Worm (Caenorhabditis elegans) whole organism, L1 larva: ENCODE data around the gene F21C10.9.
A peak's percentile ranks its signal among the peaks of the same experiment; 100 is the strongest.

Experiments
- C04F5.9 ChIP-seq: sonication (generic microtip); optimal IDR thresholded peaks from 2 replicates; lab custom pipeline; 2016; ENCODE audit warnings: missing genetic modification characterization, missing compliant biosample characterization
- C16A3.4 ChIP-seq: fragments of 150-350 bp; optimal IDR thresholded peaks from 2 replicates; lab custom pipeline; 2014; ENCODE audit warnings: missing biosample characterization, missing genetic modification characterization
- C34B4.2 ChIP-seq: sonication (generic microtip); optimal IDR thresholded peaks from 2 replicates; lab custom pipeline; 2017; ENCODE audit warnings: mild to moderate bottlenecking, missing genetic modification characterization, missing compliant biosample characterization
- F16B12.6 ChIP-seq: fragments of 150-350 bp; optimal IDR thresholded peaks from 2 replicates; lab custom pipeline; 2014; ENCODE audit warnings: missing biosample characterization, missing genetic modification characterization
- aha-1 ChIP-seq: fragments of 150-350 bp; optimal IDR thresholded peaks from 2 replicates; lab custom pipeline; 2014; ENCODE audit warnings: missing biosample characterization, missing genetic modification characterization
- ama-1 ChIP-seq: fragments of 150-350 bp; optimal IDR thresholded peaks from 2 replicates; lab custom pipeline; 2014
- blmp-1 ChIP-seq: fragments of 150-350 bp; optimal IDR thresholded peaks from 2 replicates; lab custom pipeline; 2014; ENCODE audit warnings: missing biosample characterization, missing genetic modification characterization
- ceh-63 ChIP-seq: fragments of 200-800 bp; sonication (Bioruptor generic); optimal IDR thresholded peaks from 2 replicates; lab custom pipeline; 2018; ENCODE audit warnings: mild to moderate bottlenecking, missing genetic modification characterization, missing compliant biosample characterization
- ceh-82 ChIP-seq, 3 experiments: fragments of 150-350 bp in 1 of 3; sonication (generic microtip) in 2 of 3; optimal IDR thresholded peaks; 2 replicates each; lab custom pipeline; 2014 to 2017; ENCODE audit warnings: missing biosample characterization in 3 of 3, missing genetic modification characterization in 3 of 3
- ceh-88 ChIP-seq: fragments of 200-800 bp; sonication (Bioruptor generic); IDR thresholded peaks from 2 replicates; pipeline ENCODE4 v1.3.6; 2022; ENCODE audit warnings: missing genetic modification characterization, missing compliant biosample characterization
- ceh-90 ChIP-seq: sonication (generic microtip); optimal IDR thresholded peaks from 2 replicates; lab custom pipeline; 2016; ENCODE audit warnings: missing genetic modification characterization, missing compliant biosample characterization
- dpl-1 ChIP-seq, 3 experiments: fragments of 150-350 bp in 2 of 3; sonication (generic microtip) in 1 of 3; optimal IDR thresholded peaks; 2 replicates each; lab custom pipeline; 2014 to 2017; ENCODE audit warnings: missing biosample characterization in 3 of 3, missing genetic modification characterization in 3 of 3, missing genetic modification reagents in 3 of 3
- efl-1 ChIP-seq, 4 experiments: fragments of 150-350 bp; optimal IDR thresholded peaks in 3 of 4; peaks in 1 of 4; 1 replicate in 1 of 4; 2 replicates in 3 of 4; lab custom pipeline; 2014; ENCODE audit warnings: missing biosample characterization in 2 of 4, missing genetic modification characterization in 2 of 4, missing genetic modification reagents in 2 of 4
- efl-3 ChIP-seq: fragments of 200-800 bp; sonication (Bioruptor generic); optimal IDR thresholded peaks from 2 replicates; lab custom pipeline; 2018; ENCODE audit warnings: mild to moderate bottlenecking, missing genetic modification characterization, missing compliant biosample characterization
- egl-27 ChIP-seq, 2 experiments: fragments of 150-350 bp in 1 of 2; sonication (generic microtip); optimal IDR thresholded peaks; 3 replicates each; lab custom pipeline; 2017 to 2018; ENCODE audit warnings: missing biosample characterization in 2 of 2, missing genetic modification characterization in 2 of 2, missing genetic modification reagents in 2 of 2
- elt-2 ChIP-seq: sonication (generic microtip); optimal IDR thresholded peaks from 2 replicates; lab custom pipeline; 2016; ENCODE audit warnings: missing genetic modification characterization, mild to moderate bottlenecking, inconsistent platforms, missing compliant biosample characterization, missing genetic modification reagents
- elt-3 ChIP-seq, 6 experiments: fragments of 150-350 bp in 1 of 6; sonication (generic microtip); optimal IDR thresholded peaks; 2 replicates each; lab custom pipeline; 2017 to 2018; ENCODE audit warnings: missing biosample characterization in 6 of 6, missing genetic modification characterization in 6 of 6, inconsistent platforms in 1 of 6
- ets-5 ChIP-seq: fragments of 200-800 bp; sonication (Bioruptor generic); IDR thresholded peaks from 2 replicates; pipeline ENCODE4 v1.3.6; 2022; ENCODE audit warnings: missing genetic modification characterization, missing compliant biosample characterization
- fkh-10 ChIP-seq: sonication (generic microtip); optimal IDR thresholded peaks from 2 replicates; lab custom pipeline; 2017; ENCODE audit warnings: missing biosample characterization, missing genetic modification reagents, missing genetic modification characterization
- fkh-8 ChIP-seq: sonication (generic microtip); optimal IDR thresholded peaks from 2 replicates; lab custom pipeline; 2016; ENCODE audit warnings: mild to moderate bottlenecking, missing genetic modification characterization, missing compliant biosample characterization
- fos-1 ChIP-seq: fragments of 150-350 bp; optimal IDR thresholded peaks from 2 replicates; lab custom pipeline; 2014; ENCODE audit warnings: missing biosample characterization, missing genetic modification characterization
- grh-1 ChIP-seq: fragments of 200-800 bp; sonication (Bioruptor generic); IDR thresholded peaks from 2 replicates; pipeline ENCODE4 v1.3.6; 2022; ENCODE audit warnings: missing genetic modification reagents, missing genetic modification characterization, missing compliant biosample characterization
- hlh-17 ChIP-seq: fragments of 200-800 bp; sonication (Bioruptor generic); optimal IDR thresholded peaks from 2 replicates; lab custom pipeline; 2018; ENCODE audit warnings: missing genetic modification characterization, mild to moderate bottlenecking, missing compliant biosample characterization, moderate library complexity, borderline replicate concordance
- hlh-4 ChIP-seq: sonication (generic microtip); optimal IDR thresholded peaks from 2 replicates; lab custom pipeline; 2016; ENCODE audit warnings: mild to moderate bottlenecking, missing genetic modification characterization, missing compliant biosample characterization
- hpl-2 ChIP-seq: fragments of 150-350 bp; optimal IDR thresholded peaks from 2 replicates; lab custom pipeline; 2014; ENCODE audit warnings: missing biosample characterization, missing genetic modification reagents, missing genetic modification characterization
- irx-1 ChIP-seq: sonication (generic microtip); optimal IDR thresholded peaks from 2 replicates; lab custom pipeline; 2016; ENCODE audit warnings: missing genetic modification characterization, missing compliant biosample characterization
- jun-1 ChIP-seq: fragments of 150-350 bp; optimal IDR thresholded peaks from 2 replicates; lab custom pipeline; 2014; ENCODE audit warnings: missing biosample characterization, missing genetic modification reagents, missing genetic modification characterization
- lin-14 ChIP-seq: fragments of 200-800 bp; sonication (Bioruptor generic); optimal IDR thresholded peaks from 2 replicates; lab custom pipeline; 2018; ENCODE audit warnings: mild to moderate bottlenecking, missing genetic modification characterization, moderate library complexity, missing compliant biosample characterization
- lir-3 ChIP-seq: sonication (generic microtip); optimal IDR thresholded peaks from 2 replicates; lab custom pipeline; 2016; ENCODE audit warnings: mild to moderate bottlenecking, missing genetic modification characterization, moderate library complexity, missing compliant biosample characterization; ENCODE audit not compliant: poor library complexity
- lsy-2 ChIP-seq, 2 experiments: fragments of 150-350 bp; optimal IDR thresholded peaks; 2 replicates each; lab custom pipeline; 2014; ENCODE audit warnings: missing biosample characterization in 2 of 2, missing genetic modification characterization in 2 of 2
- mab-9 ChIP-seq: fragments of 200-800 bp; sonication (Bioruptor generic); IDR thresholded peaks from 2 replicates; pipeline ENCODE4 v1.3.6; 2022; ENCODE audit warnings: missing genetic modification reagents, missing genetic modification characterization, missing compliant biosample characterization
- mef-2 ChIP-seq: fragments of 150-350 bp; optimal IDR thresholded peaks from 2 replicates; lab custom pipeline; 2014; ENCODE audit warnings: missing biosample characterization, missing genetic modification characterization
- mep-1 ChIP-seq: fragments of 150-350 bp; optimal IDR thresholded peaks from 2 replicates; lab custom pipeline; 2014; ENCODE audit warnings: missing biosample characterization, missing genetic modification characterization
- nhr-11 ChIP-seq: fragments of 150-350 bp; optimal IDR thresholded peaks from 2 replicates; lab custom pipeline; 2014; ENCODE audit warnings: missing biosample characterization, missing genetic modification characterization
- nhr-19 ChIP-seq: fragments of 200-800 bp; sonication (Bioruptor generic); conservative IDR thresholded peaks from 2 replicates; pipeline ENCODE4 v1.3.6; 2022; ENCODE audit warnings: missing genetic modification characterization, missing compliant biosample characterization
- nhr-20 ChIP-seq: sonication (generic microtip); optimal IDR thresholded peaks from 2 replicates; lab custom pipeline; 2016; ENCODE audit warnings: mild to moderate bottlenecking, missing genetic modification characterization, missing compliant biosample characterization
- nhr-28 ChIP-seq: fragments of 150-350 bp; optimal IDR thresholded peaks from 2 replicates; lab custom pipeline; 2014; ENCODE audit warnings: missing biosample characterization, missing genetic modification characterization
- nhr-77 ChIP-seq: fragments of 150-350 bp; optimal IDR thresholded peaks from 2 replicates; lab custom pipeline; 2014; ENCODE audit warnings: missing biosample characterization, missing genetic modification characterization
- nhr-84 ChIP-seq: sonication (generic microtip); optimal IDR thresholded peaks from 2 replicates; lab custom pipeline; 2017; ENCODE audit warnings: missing biosample characterization, missing genetic modification characterization
- nhr-85 ChIP-seq: sonication (generic microtip); peaks from one replicate; lab custom pipeline; 2016; ENCODE audit warnings: missing genetic modification characterization, inconsistent platforms, missing compliant biosample characterization
- nhr-90 ChIP-seq: sonication (generic microtip); optimal IDR thresholded peaks from 2 replicates; lab custom pipeline; 2016; ENCODE audit warnings: mild to moderate bottlenecking, missing genetic modification characterization, missing compliant biosample characterization; ENCODE audit not compliant: poor library complexity
- pag-3 ChIP-seq: sonication (generic microtip); optimal IDR thresholded peaks from 2 replicates; lab custom pipeline; 2017; ENCODE audit warnings: missing genetic modification characterization, mild to moderate bottlenecking, missing compliant biosample characterization, antibody characterized with exemption, borderline replicate concordance; ENCODE audit not compliant: insufficient read depth
- skn-1 ChIP-seq: fragments of 150-350 bp; optimal IDR thresholded peaks from 2 replicates; lab custom pipeline; 2014; ENCODE audit warnings: missing biosample characterization, missing genetic modification characterization
- snpc-4 ChIP-seq: fragments of 150-350 bp; optimal IDR thresholded peaks from 2 replicates; lab custom pipeline; 2014; ENCODE audit warnings: missing biosample characterization, missing genetic modification characterization
- snu-23 ChIP-seq: sonication (generic microtip); optimal IDR thresholded peaks from 2 replicates; lab custom pipeline; 2016; ENCODE audit warnings: missing genetic modification characterization, missing compliant biosample characterization
- sox-4 ChIP-seq: sonication (generic microtip); optimal IDR thresholded peaks from 2 replicates; lab custom pipeline; 2016; ENCODE audit warnings: missing genetic modification characterization, missing compliant biosample characterization
- sup-37 ChIP-seq: fragments of 200-800 bp; sonication (Bioruptor generic); optimal IDR thresholded peaks from 2 replicates; lab custom pipeline; 2018; ENCODE audit warnings: mild to moderate bottlenecking, missing genetic modification characterization, missing compliant biosample characterization
- swsn-7 ChIP-seq: sonication (generic microtip); optimal IDR thresholded peaks from 2 replicates; lab custom pipeline; 2016; ENCODE audit warnings: missing genetic modification characterization, missing compliant biosample characterization
- unc-130 ChIP-seq: fragments of 150-350 bp; optimal IDR thresholded peaks from 2 replicates; lab custom pipeline; 2017; ENCODE audit warnings: missing biosample characterization, missing genetic modification characterization, inconsistent platforms
- unc-30 ChIP-seq: sonication (generic microtip); optimal IDR thresholded peaks from 2 replicates; lab custom pipeline; 2017; ENCODE audit warnings: missing biosample characterization, missing genetic modification characterization
- xbp-1 ChIP-seq: sonication (generic microtip); optimal IDR thresholded peaks from 2 replicates; lab custom pipeline; 2016; ENCODE audit warnings: missing genetic modification characterization, missing compliant biosample characterization
- zag-1 ChIP-seq: fragments of 150-350 bp; optimal IDR thresholded peaks from 2 replicates; lab custom pipeline; 2014; ENCODE audit warnings: missing biosample characterization, missing genetic modification characterization
- zip-4 ChIP-seq: fragments of 200-800 bp; sonication (Bioruptor generic); optimal IDR thresholded peaks from 2 replicates; lab custom pipeline; 2018; ENCODE audit warnings: mild to moderate bottlenecking, missing genetic modification characterization, moderate library complexity, missing compliant biosample characterization
- ztf-11 ChIP-seq, 2 experiments: sonication (generic microtip); optimal IDR thresholded peaks; 2 replicates each; lab custom pipeline; 2016 to 2017; ENCODE audit warnings: missing genetic modification characterization in 2 of 2, missing biosample characterization in 1 of 2, missing compliant biosample characterization in 1 of 2

The F21C10.9 gene

DNA sequence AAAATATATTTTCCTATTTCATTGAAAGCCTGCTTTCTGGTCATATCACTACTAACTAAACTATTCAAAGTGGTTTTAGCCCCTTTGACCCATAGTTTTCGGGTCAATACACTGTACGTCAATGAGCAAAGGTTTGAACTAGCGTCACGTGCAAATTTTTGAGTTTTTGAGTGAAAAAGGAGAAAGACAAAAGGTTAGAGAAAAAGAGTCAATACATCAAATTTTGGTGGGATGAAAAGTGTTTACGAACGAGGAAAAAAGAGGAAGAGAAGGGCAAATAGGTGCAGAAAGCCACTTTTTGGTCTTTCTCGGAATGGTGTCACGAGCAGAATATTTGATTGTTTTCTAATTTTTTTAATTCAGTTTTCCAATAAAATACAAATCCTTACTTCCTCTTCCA lies 22.7 kb downstream of the F21C10.9 start (continued):
- TF ChIP-seq nhr-84 = no peak
- TF ChIP-seq mep-1 = no peak
- TF ChIP-seq lir-3 (tag; lab: Kevin White, UChicago) = no peak
- TF ChIP-seq swsn-7 = no peak
- TF ChIP-seq egl-27 (tag; optimal IDR thresholded peaks at IDR 0.05; lab: Kevin White, UChicago) = no peak
- TF ChIP-seq sup-37 = no peak
- TF ChIP-seq hlh-17 (GFP tag; lab: Kevin White, UChicago) = no peak
- no peak for TF ChIP-seq irx-1
- TF ChIP-seq ets-5 = no peak
- no peak for TF ChIP-seq hlh-4
- no peak for TF ChIP-seq blmp-1 (tag; lab: Kevin White, UChicago)
- no peak for TF ChIP-seq sox-4
- no peak for TF ChIP-seq ceh-90 (tag; lab: Kevin White, UChicago)
- TF ChIP-seq mef-2 = no peak
- TF ChIP-seq snpc-4 = no peak
- TF ChIP-seq lin-14 (GFP tag; lab: Kevin White, UChicago) = peak; percentile 44
- TF ChIP-seq ceh-63 (GFP tag; lab: Kevin White, UChicago) = no peak
- peak; percentile 46 for TF ChIP-seq nhr-20 (tag; lab: Kevin White, UChicago)
- TF ChIP-seq mab-9 (GFP tag; lab: Robert Waterston, UW) = no peak
- TF ChIP-seq ceh-82 (tag; optimal IDR thresholded peaks at IDR 0.05; lab: Kevin White, UChicago) = no peak
- no peak for TF ChIP-seq efl-1 (optimal IDR thresholded peaks at IDR 0.05; lab: Kevin White, UChicago)
- peak in 1 of 2 experiments; percentile 87 for TF ChIP-seq efl-1 (GFP tag; optimal IDR thresholded peaks at IDR 0.05 in 1 of 2; lab: Kevin White, UChicago)
- no peak for TF ChIP-seq C16A3.4 (tag; lab: Kevin White, UChicago)
- no peak for TF ChIP-seq jun-1 (tag; lab: Kevin White, UChicago)
- TF ChIP-seq nhr-85 (tag; lab: Kevin White, UChicago) = no peak
- TF ChIP-seq ceh-88 (GFP tag; lab: Robert Waterston, UW) = no peak
- no peak for TF ChIP-seq ztf-11 (tag; optimal IDR thresholded peaks at IDR 0.05; lab: Kevin White, UChicago)
- no peak for TF ChIP-seq nhr-28
- peak; percentile 15 for TF ChIP-seq elt-2 (tag; lab: Kevin White, UChicago)
- peak; percentile 4 to 35 for TF ChIP-seq lsy-2 (tag; optimal IDR thresholded peaks at IDR 0.05; lab: Kevin White, UChicago)
- TF ChIP-seq fos-1 = no peak
- no peak for TF ChIP-seq unc-130 (tag; lab: Kevin White, UChicago)
- no peak for TF ChIP-seq aha-1 (tag; lab: Kevin White, UChicago)
- no peak for TF ChIP-seq skn-1 (tag; lab: Kevin White, UChicago)
- TF ChIP-seq hpl-2 (GFP tag; lab: Kevin White, UChicago) = no peak
- TF ChIP-seq efl-3 (GFP tag; lab: Kevin White, UChicago) = no peak
- no peak for TF ChIP-seq grh-1
- TF ChIP-seq nhr-19 (GFP tag; lab: Robert Waterston, UW) = peak; percentile 33; the same call in 1 of the 2 replicates
- no peak for TF ChIP-seq elt-3 (tag; optimal IDR thresholded peaks at IDR 0.05; lab: Kevin White, UChicago)
- TF ChIP-seq fkh-8 (tag; lab: Kevin White, UChicago) = peak; percentile 42
- no peak for TF ChIP-seq nhr-11 (tag; lab: Kevin White, UChicago)
- TF ChIP-seq zag-1 (tag; lab: Kevin White, UChicago) = no peak
- peak; percentile 38 for TF ChIP-seq nhr-90 (tag; lab: Kevin White, UChicago)
- no peak for TF ChIP-seq xbp-1 (tag; lab: Kevin White, UChicago)
- peak; percentile 34 for TF ChIP-seq nhr-77 (tag; lab: Kevin White, UChicago)
- TF ChIP-seq zip-4 (GFP tag; lab: Kevin White, UChicago) = no peak
- no peak for TF ChIP-seq C34B4.2
- TF ChIP-seq snu-23 (GFP tag; lab: Kevin White, UChicago) = no peak
- TF ChIP-seq F16B12.6 (tag; lab: Kevin White, UChicago) = no peak
- no peak for TF ChIP-seq C04F5.9
- no peak for TF ChIP-seq unc-30 (tag; lab: Kevin White, UChicago)
- no peak for TF ChIP-seq fkh-10 (GFP tag; lab: Kevin White, UChicago)
- TF ChIP-seq pag-3 (tag; lab: Kevin White, UChicago) = no peak
- no peak for TF ChIP-seq ama-1 (lab: Kevin White, UChicago)
- TF ChIP-seq dpl-1 (GFP tag; optimal IDR thresholded peaks at IDR 0.05; lab: Kevin White, UChicago) = no peak
